Worm (Caenorhabditis elegans): Measurements from ENCODE around the gene F44E2.9.

The F44E2.9 gene

ce11 chrIII:8885150-8885549 lies 34.8 kb upstream of the F44E2.9 start, which contains the start of gene svop-1:
svop-1 (minus strand) TSS chrIII:8885488.
- TF ChIP-seq F13C5.2 (tag; optimal IDR thresholded peaks at IDR 0.05) (no peak), ets-7 (tag; optimal IDR thresholded peaks at IDR 0.05) (no peak), pes-1 (GFP tag; IDR thresholded peaks at IDR 0.05) (no peak), hmg-4 (GFP tag; optimal IDR thresholded peaks at IDR 0.05) (no peak), tra-4 (tag; optimal IDR thresholded peaks at IDR 0.05) (no peak), sea-1 (GFP tag; conservative IDR thresholded peaks at IDR 0.05) (no peak), ama-1 (optimal IDR thresholded peaks at IDR 0.05) (no peak), ceh-13 (GFP tag; optimal IDR thresholded peaks at IDR 0.05) (no peak), aly-1 (tag; optimal IDR thresholded peaks at IDR 0.05) (no peak), B0310.2 (tag; optimal IDR thresholded peaks at IDR 0.05) (no peak), tbx-37 (GFP tag; conservative IDR thresholded peaks at IDR 0.05) (no peak), scrt-1 (GFP tag; IDR thresholded peaks at IDR 0.05) (no peak), tbx-11 (GFP tag; IDR thresholded peaks at IDR 0.05) (no peak), ceh-36 (tag; optimal IDR thresholded peaks at IDR 0.05) (no peak), hnd-1 (tag; optimal IDR thresholded peaks at IDR 0.05) (no peak)

- TF ChIP-seq B0310.2 (tag; optimal IDR thresholded peaks at IDR 0.05) (no peak), ama-1 (optimal IDR thresholded peaks at IDR 0.05) (no peak), hmbx-1 (tag; optimal IDR thresholded peaks at IDR 0.05) (no peak), pes-1 (GFP tag; IDR thresholded peaks at IDR 0.05) (no peak), tbx-37 (GFP tag; conservative IDR thresholded peaks at IDR 0.05) (no peak), tbx-11 (GFP tag; IDR thresholded peaks at IDR 0.05) (no peak), F13C5.2 (tag; optimal IDR thresholded peaks at IDR 0.05) (no peak), ceh-36 (tag; optimal IDR thresholded peaks at IDR 0.05) (no peak), sea-1 (GFP tag; conservative IDR thresholded peaks at IDR 0.05) (no peak), flt-1 (GFP tag; IDR thresholded peaks at IDR 0.05) (no peak), scrt-1 (GFP tag; IDR thresholded peaks at IDR 0.05) (no peak), ets-7 (tag; optimal IDR thresholded peaks at IDR 0.05) (no peak), ceh-13 (GFP tag; optimal IDR thresholded peaks at IDR 0.05) (no peak)
These were observed 32.0 kb upstream of the F44E2.9 start for ce11 chrIII:8882333-8882732.

- TF ChIP-seq F13C5.2 (tag; optimal IDR thresholded peaks at IDR 0.05), result no peak
- TF ChIP-seq pes-1 (GFP tag; IDR thresholded peaks at IDR 0.05), result no peak
- no peak for TF ChIP-seq ama-1 (optimal IDR thresholded peaks at IDR 0.05)
- TF ChIP-seq ceh-36 (tag; optimal IDR thresholded peaks at IDR 0.05), result no peak
- TF ChIP-seq ceh-13 (GFP tag; optimal IDR thresholded peaks at IDR 0.05), result no peak
- no peak for TF ChIP-seq B0310.2 (tag; optimal IDR thresholded peaks at IDR 0.05)
- no peak for TF ChIP-seq sea-1 (GFP tag; conservative IDR thresholded peaks at IDR 0.05)
- TF ChIP-seq ets-7 (tag; optimal IDR thresholded peaks at IDR 0.05), result no peak
- TF ChIP-seq hmbx-1 (tag; optimal IDR thresholded peaks at IDR 0.05), result no peak
- no peak for TF ChIP-seq flt-1 (GFP tag; IDR thresholded peaks at IDR 0.05)
- TF ChIP-seq scrt-1 (GFP tag; IDR thresholded peaks at IDR 0.05), result no peak
- TF ChIP-seq tra-4 (tag; optimal IDR thresholded peaks at IDR 0.05), result no peak
- TF ChIP-seq tbx-11 (GFP tag; IDR thresholded peaks at IDR 0.05), result no peak
These were observed 28.6 kb upstream of the F44E2.9 start for ce11 chrIII:8878960-8879359.

ce11 chrIII:8877002-8877401 lies 26.7 kb upstream of the F44E2.9 start, which contains the start of gene K01F9.2:
K01F9.2 (minus strand) TSS chrIII:8877128.
- no peak for TF ChIP-seq ama-1 (optimal IDR thresholded peaks at IDR 0.05)
- TF ChIP-seq aly-1 (tag; optimal IDR thresholded peaks at IDR 0.05), result no peak
- no peak for TF ChIP-seq ets-7 (tag; optimal IDR thresholded peaks at IDR 0.05)
- TF ChIP-seq F13C5.2 (tag; optimal IDR thresholded peaks at IDR 0.05), result no peak
- no peak for TF ChIP-seq pes-1 (GFP tag; IDR thresholded peaks at IDR 0.05)
- TF ChIP-seq scrt-1 (GFP tag; IDR thresholded peaks at IDR 0.05), result no peak

DNA sequence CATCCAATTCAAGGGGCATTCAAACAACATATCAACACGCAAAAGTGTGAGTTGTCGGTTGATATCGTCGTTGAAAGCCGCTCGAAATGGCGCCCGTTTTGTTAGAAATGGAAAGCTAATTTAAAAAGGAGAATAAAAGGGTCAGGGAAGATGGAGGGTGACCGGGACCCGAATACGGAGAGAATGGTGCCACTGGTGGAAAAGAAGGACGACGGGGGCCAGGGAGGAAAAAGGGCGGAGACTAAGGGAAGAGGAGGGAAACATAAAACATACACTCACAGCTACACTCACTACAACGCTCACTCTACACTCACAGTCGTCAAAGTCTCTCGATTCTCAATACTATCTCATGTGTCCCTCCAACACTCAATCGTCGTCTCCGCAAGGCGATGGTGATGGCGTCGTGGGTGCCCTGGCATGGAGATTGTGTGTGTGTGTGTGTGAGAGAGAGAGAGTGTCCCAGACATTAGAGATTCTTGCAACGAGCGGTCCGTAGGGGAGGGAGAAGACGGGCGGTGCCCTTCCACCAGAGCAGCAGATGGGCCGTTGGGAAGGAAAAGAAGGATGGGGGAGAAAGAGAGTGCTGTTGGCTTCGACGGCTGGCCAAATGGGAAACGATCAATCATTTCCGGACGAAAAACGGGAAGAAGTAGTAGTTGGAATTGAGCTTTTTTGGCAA lies 23.8 kb upstream of the F44E2.9 start:
- TF ChIP-seq hnd-1 (tag; optimal IDR thresholded peaks at IDR 0.05), result no peak
- peak; percentile 46 for TF ChIP-seq aly-1 (tag; optimal IDR thresholded peaks at IDR 0.05)
- TF ChIP-seq ama-1 (optimal IDR thresholded peaks at IDR 0.05), result no peak
- TF ChIP-seq ets-7 (tag; optimal IDR thresholded peaks at IDR 0.05), result no peak
- peak; percentile 38; the same call in 1 of the 2 replicates for TF ChIP-seq pes-1 (GFP tag; IDR thresholded peaks at IDR 0.05)
- no peak for TF ChIP-seq hmbx-1 (tag; optimal IDR thresholded peaks at IDR 0.05)
- no peak for TF ChIP-seq tra-4 (tag; optimal IDR thresholded peaks at IDR 0.05)
- TF ChIP-seq ceh-13 (GFP tag; optimal IDR thresholded peaks at IDR 0.05), result no peak
- no peak for TF ChIP-seq tbx-11 (GFP tag; IDR thresholded peaks at IDR 0.05)
- TF ChIP-seq hmg-4 (GFP tag; optimal IDR thresholded peaks at IDR 0.05), result peak; percentile 78
- no peak for TF ChIP-seq scrt-1 (GFP tag; IDR thresholded peaks at IDR 0.05)
- TF ChIP-seq ceh-36 (tag; optimal IDR thresholded peaks at IDR 0.05), result no peak
- no peak for TF ChIP-seq tbx-37 (GFP tag; conservative IDR thresholded peaks at IDR 0.05)
- TF ChIP-seq sea-1 (GFP tag; conservative IDR thresholded peaks at IDR 0.05), result 0 out of 2 replicates have a peak, but pooled peaks have one; percentile 51
- TF ChIP-seq F13C5.2 (tag; optimal IDR thresholded peaks at IDR 0.05), result peak; percentile 59
- peak; percentile 59 for TF ChIP-seq B0310.2 (tag; optimal IDR thresholded peaks at IDR 0.05)
- peak; percentile 37 for TF ChIP-seq flt-1 (GFP tag; IDR thresholded peaks at IDR 0.05)

- TF ChIP-seq ceh-13 (GFP tag; optimal IDR thresholded peaks at IDR 0.05) (no peak), flt-1 (GFP tag; IDR thresholded peaks at IDR 0.05) (no peak), hmg-4 (GFP tag; optimal IDR thresholded peaks at IDR 0.05) (peak; percentile 33), F13C5.2 (tag; optimal IDR thresholded peaks at IDR 0.05) (no peak), scrt-1 (GFP tag; IDR thresholded peaks at IDR 0.05) (no peak)
These were observed 22.7 kb upstream of the F44E2.9 start for ce11 chrIII:8873045-8873457.

ce11 chrIII:8869663-8870062 lies 19.3 kb upstream of the F44E2.9 start:
- TF ChIP-seq pes-1 (GFP tag; IDR thresholded peaks at IDR 0.05), result no peak
- TF ChIP-seq sea-1 (GFP tag; conservative IDR thresholded peaks at IDR 0.05), result no peak
- TF ChIP-seq aly-1 (tag; optimal IDR thresholded peaks at IDR 0.05), result no peak
- no peak for TF ChIP-seq ama-1 (optimal IDR thresholded peaks at IDR 0.05)
- no peak for TF ChIP-seq tbx-11 (GFP tag; IDR thresholded peaks at IDR 0.05)
- no peak for TF ChIP-seq tbx-37 (GFP tag; conservative IDR thresholded peaks at IDR 0.05)

All from whole organism, early embryonic.